Fruit fly (Drosophila melanogaster): ENCODE results near the gene Doc3.

DNA sequence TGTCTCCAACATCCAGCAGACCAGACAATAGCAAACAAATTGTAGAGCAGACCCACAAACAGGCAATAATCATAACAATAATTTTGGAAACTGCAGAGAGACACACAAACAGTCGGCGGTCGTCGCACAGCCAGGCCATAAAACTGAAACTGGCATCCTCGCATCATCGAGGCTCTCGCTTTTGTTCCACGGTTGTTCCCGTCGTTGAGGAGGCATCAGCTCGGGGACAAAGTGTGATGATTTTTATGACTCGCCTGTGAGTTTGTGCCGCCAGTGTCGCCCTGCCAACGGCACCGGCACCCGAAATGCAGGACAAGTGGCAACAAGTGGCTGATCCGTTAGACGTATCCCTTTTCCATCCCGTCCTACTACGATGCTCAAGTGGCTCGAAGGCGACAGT is 1.6 kb upstream of the Doc3 start:
- TF ChIP-seq Rel (GFP tag; optimal IDR thresholded peaks at IDR 0.05) (no peak), Rel (tag; optimal IDR thresholded peaks at IDR 0.05) (no peak), Abd-B (GFP tag; optimal IDR thresholded peaks at IDR 0.05) (no peak)
